Worm (Caenorhabditis elegans) whole organism, young adult: Measurements from ENCODE around the gene acl-12.

Source experiments
- B0035.1 ChIP-seq: sonication (generic microtip); optimal IDR thresholded peaks from 2 replicates; lab custom pipeline; 2016; ENCODE audit warnings: missing genetic modification characterization, mild to moderate bottlenecking, missing compliant biosample characterization, missing genotype, missing genetic modification reagents
- F10E7.11 ChIP-seq: sonication (generic microtip); optimal IDR thresholded peaks from 2 replicates; lab custom pipeline; 2017; ENCODE audit warnings: mild to moderate bottlenecking, missing genetic modification characterization, moderate library complexity, missing compliant biosample characterization
- F33H1.4 ChIP-seq: fragments of 200-800 bp; sonication (Bioruptor generic); IDR thresholded peaks from 2 replicates; pipeline ENCODE4 v1.3.6; 2022; ENCODE audit warnings: missing genetic modification reagents, missing genetic modification characterization, missing compliant biosample characterization
- F37B4.10 ChIP-seq: fragments of 200-800 bp; sonication (Bioruptor generic); IDR thresholded peaks from 2 replicates; pipeline ENCODE4 v1.3.6; 2022; ENCODE audit warnings: missing genetic modification characterization, missing compliant biosample characterization
- F49E8.2 ChIP-seq: sonication (generic microtip); optimal IDR thresholded peaks from 3 replicates; lab custom pipeline; 2017; ENCODE audit warnings: missing genetic modification characterization, mild to moderate bottlenecking, missing compliant biosample characterization, antibody characterized with exemption, moderate library complexity; ENCODE audit not compliant: insufficient read depth
- K12H6.12 ChIP-seq: fragments of 200-800 bp; sonication (Bioruptor generic); optimal IDR thresholded peaks from 2 replicates; lab custom pipeline; 2018; ENCODE audit warnings: mild to moderate bottlenecking, missing genetic modification characterization, missing compliant biosample characterization
- T07F8.4 ChIP-seq: sonication (generic microtip); optimal IDR thresholded peaks from 2 replicates; lab custom pipeline; 2016; ENCODE audit warnings: mild to moderate bottlenecking, missing genetic modification characterization, moderate library complexity, missing compliant biosample characterization
- Y56A3A.18 ChIP-seq: fragments of 200-800 bp; sonication (Bioruptor generic); IDR thresholded peaks from 2 replicates; pipeline ENCODE4 v1.3.6; 2022; ENCODE audit warnings: missing genetic modification reagents, missing genetic modification characterization, missing compliant biosample characterization
- atf-7 ChIP-seq: sonication (generic microtip); optimal IDR thresholded peaks from 2 replicates; lab custom pipeline; 2017; ENCODE audit warnings: mild to moderate bottlenecking, missing genetic modification characterization, missing compliant biosample characterization
- athp-1 ChIP-seq: sonication (generic microtip); optimal IDR thresholded peaks from 2 replicates; lab custom pipeline; 2017; ENCODE audit warnings: mild to moderate bottlenecking, missing genetic modification characterization, missing compliant biosample characterization
- cebp-1 ChIP-seq, 2 experiments: fragments of 200-800 bp in 1 of 2; sonication (Bioruptor generic) in 1 of 2; sonication (generic microtip) in 1 of 2; IDR thresholded peaks in 1 of 2; optimal IDR thresholded peaks in 1 of 2; 2 replicates each; pipeline versions ENCODE4 v1.3.6 to Lab custom; 2017 to 2022; ENCODE audit warnings: missing compliant biosample characterization in 2 of 2, missing genetic modification characterization in 2 of 2, mild to moderate bottlenecking in 1 of 2, missing genetic modification reagents in 1 of 2, moderate library complexity in 1 of 2
- ceh-27 ChIP-seq: fragments of 200-800 bp; sonication (Bioruptor generic); optimal IDR thresholded peaks from 2 replicates; lab custom pipeline; 2018; ENCODE audit warnings: mild to moderate bottlenecking, missing genetic modification characterization, moderate library complexity, missing compliant biosample characterization
- ceh-91 ChIP-seq: fragments of 200-800 bp; sonication (Bioruptor generic); IDR thresholded peaks from 2 replicates; pipeline ENCODE4 v1.3.6; 2022; ENCODE audit warnings: missing genetic modification reagents, missing genetic modification characterization, missing compliant biosample characterization
- chd-7 ChIP-seq: sonication (generic microtip); optimal IDR thresholded peaks from 2 replicates; lab custom pipeline; 2016; ENCODE audit warnings: mild to moderate bottlenecking, missing genetic modification characterization, moderate library complexity, missing compliant biosample characterization
- dpff-1 ChIP-seq: sonication (generic microtip); optimal IDR thresholded peaks from 2 replicates; lab custom pipeline; 2017; ENCODE audit warnings: mild to moderate bottlenecking, missing genetic modification characterization, missing compliant biosample characterization
- egl-44 ChIP-seq: fragments of 200-800 bp; sonication (Bioruptor generic); IDR thresholded peaks from 2 replicates; pipeline ENCODE4 v1.3.6; 2022; ENCODE audit warnings: missing genetic modification reagents, missing genetic modification characterization, missing compliant biosample characterization
- ets-4 ChIP-seq: fragments of 200-800 bp; sonication (Bioruptor generic); optimal IDR thresholded peaks from 2 replicates; lab custom pipeline; 2018; ENCODE audit warnings: mild to moderate bottlenecking, missing genetic modification characterization, missing compliant biosample characterization
- him-1 ChIP-seq: sonication (generic microtip); optimal IDR thresholded peaks from 2 replicates; lab custom pipeline; 2016; ENCODE audit warnings: missing genotype, missing genetic modification reagents, missing genetic modification characterization, missing compliant biosample characterization
- hlh-26 ChIP-seq: fragments of 200-800 bp; sonication (Bioruptor generic); conservative IDR thresholded peaks from 2 replicates; pipeline ENCODE4 v1.3.6; 2022; ENCODE audit warnings: missing genetic modification reagents, missing genetic modification characterization, missing compliant biosample characterization
- hmg-1.2 ChIP-seq: fragments of 200-800 bp; sonication (Bioruptor generic); IDR thresholded peaks from 2 replicates; pipeline ENCODE4 v1.3.6; 2022; ENCODE audit warnings: missing genetic modification reagents, missing genetic modification characterization, missing compliant biosample characterization
- hmg-20 ChIP-seq: fragments of 200-800 bp; sonication (Bioruptor generic); IDR thresholded peaks from 2 replicates; pipeline ENCODE4 v1.3.6; 2022; ENCODE audit warnings: missing genetic modification reagents, missing genetic modification characterization, missing compliant biosample characterization
- let-607 ChIP-seq, 2 experiments: fragments of 200-800 bp in 1 of 2; sonication (Bioruptor generic) in 1 of 2; sonication (generic microtip) in 1 of 2; optimal IDR thresholded peaks; 2 replicates each; lab custom pipeline; 2016 to 2018; ENCODE audit warnings: mild to moderate bottlenecking in 2 of 2, missing compliant biosample characterization in 2 of 2, missing genetic modification characterization in 2 of 2, moderate library complexity in 2 of 2, missing genotype in 1 of 2
- lin-40 ChIP-seq: sonication (generic microtip); optimal IDR thresholded peaks from 2 replicates; lab custom pipeline; 2016; ENCODE audit warnings: missing genetic modification characterization, mild to moderate bottlenecking, missing compliant biosample characterization, missing genotype, missing genetic modification reagents
- lsy-27 ChIP-seq: sonication (generic microtip); optimal IDR thresholded peaks from 2 replicates; lab custom pipeline; 2017; ENCODE audit warnings: missing genetic modification characterization, mild to moderate bottlenecking, missing compliant biosample characterization, antibody characterized with exemption, missing genotype, borderline replicate concordance; ENCODE audit not compliant: insufficient read depth
- madf-3 ChIP-seq: fragments of 200-800 bp; sonication (Bioruptor generic); IDR thresholded peaks from 2 replicates; pipeline ENCODE4 v1.3.6; 2022; ENCODE audit warnings: missing genetic modification reagents, missing genetic modification characterization, missing compliant biosample characterization
- nfya-1 ChIP-seq: sonication (generic microtip); optimal IDR thresholded peaks from 2 replicates; lab custom pipeline; 2017; ENCODE audit warnings: antibody characterized with exemption, missing compliant biosample characterization, missing genetic modification characterization, borderline replicate concordance; ENCODE audit not compliant: insufficient read depth
- nhr-120 ChIP-seq: fragments of 200-800 bp; sonication (Bioruptor generic); IDR thresholded peaks from 2 replicates; pipeline ENCODE4 v1.3.6; 2022; ENCODE audit warnings: missing genetic modification characterization, missing compliant biosample characterization
- nhr-179 ChIP-seq: sonication (generic microtip); optimal IDR thresholded peaks from 2 replicates; lab custom pipeline; 2016; ENCODE audit warnings: mild to moderate bottlenecking, missing genetic modification characterization, missing compliant biosample characterization
- nhr-27 ChIP-seq: fragments of 200-800 bp; sonication (Bioruptor generic); optimal IDR thresholded peaks from 2 replicates; lab custom pipeline; 2018; ENCODE audit warnings: mild to moderate bottlenecking, missing genetic modification characterization, moderate library complexity, missing compliant biosample characterization
- nhr-80 ChIP-seq: sonication (generic microtip); optimal IDR thresholded peaks from 2 replicates; lab custom pipeline; 2016; ENCODE audit warnings: missing genetic modification characterization, missing compliant biosample characterization
- pbrm-1 ChIP-seq: fragments of 200-800 bp; sonication (Bioruptor generic); IDR thresholded peaks from 2 replicates; pipeline ENCODE4 v1.3.6; 2022; ENCODE audit warnings: missing genetic modification reagents, missing genetic modification characterization, missing compliant biosample characterization
- rec-8 ChIP-seq, 2 experiments: sonication (generic microtip); optimal IDR thresholded peaks; 2 replicates each; lab custom pipeline; 2016; ENCODE audit warnings: mild to moderate bottlenecking in 2 of 2, missing genetic modification characterization in 2 of 2, missing genetic modification reagents in 2 of 2, missing genotype in 2 of 2, missing biosample characterization in 1 of 2, missing compliant biosample characterization in 1 of 2, moderate library complexity in 1 of 2
- snpc-1.3 ChIP-seq: sonication (generic microtip); optimal IDR thresholded peaks from 2 replicates; lab custom pipeline; 2017; ENCODE audit warnings: missing genetic modification characterization, mild to moderate bottlenecking, missing compliant biosample characterization, antibody characterized with exemption, moderate library complexity, missing genotype, missing genetic modification reagents; ENCODE audit not compliant: insufficient read depth
- snpc-3.4 ChIP-seq: sonication (generic microtip); optimal IDR thresholded peaks from 2 replicates; lab custom pipeline; 2017; ENCODE audit warnings: missing genetic modification characterization, mild to moderate bottlenecking, missing compliant biosample characterization, antibody characterized with exemption, moderate library complexity, missing genotype, missing genetic modification reagents
- zfh-2 ChIP-seq: fragments of 200-800 bp; sonication (Bioruptor generic); conservative IDR thresholded peaks from 2 replicates; pipeline ENCODE4 v1.3.6; 2022; ENCODE audit warnings: missing genetic modification reagents, missing genetic modification characterization, missing compliant biosample characterization
- ztf-22 ChIP-seq: fragments of 200-800 bp; sonication (Bioruptor generic); optimal IDR thresholded peaks from 2 replicates; lab custom pipeline; 2018; ENCODE audit warnings: mild to moderate bottlenecking, missing genetic modification characterization, moderate library complexity, missing compliant biosample characterization
- ztf-26 ChIP-seq: sonication (generic microtip); optimal IDR thresholded peaks from 2 replicates; lab custom pipeline; 2017; ENCODE audit warnings: missing genetic modification characterization, missing compliant biosample characterization

The acl-12 gene

DNA sequence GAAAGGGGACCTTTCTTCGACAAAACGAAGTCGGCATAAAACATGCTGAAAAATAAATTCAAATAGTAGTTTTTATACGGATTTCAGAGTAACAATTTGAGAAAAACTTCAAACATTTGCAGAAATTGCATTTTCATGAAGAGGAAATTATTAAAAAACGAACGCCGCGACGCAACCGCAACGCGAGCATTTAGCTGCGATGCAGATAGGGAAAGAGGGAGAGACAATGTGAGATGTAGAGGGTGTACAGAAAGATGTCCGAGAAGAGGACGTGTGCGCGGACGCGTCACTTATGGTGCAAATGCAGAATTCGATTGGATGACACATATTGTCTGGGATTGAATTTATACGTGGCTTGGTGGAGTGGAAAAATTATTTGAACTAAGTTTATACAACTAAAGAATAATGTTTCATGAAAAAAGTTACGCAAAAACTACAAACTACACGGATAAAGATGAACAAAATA, 32.6 kb upstream of the acl-12 start, which contains the start of gene coh-1:
Gene coh-1, minus strand, starts transcription at position 51 of the 466 bp plus-strand sequence.
- TF ChIP-seq chd-7 (no peak), ztf-22 (no peak), B0035.1 (tag; lab: Kevin White, UChicago) (no peak), snpc-1.3 (tag; lab: Kevin White, UChicago) (no peak), nhr-27 (tag; lab: Kevin White, UChicago) (no peak), T07F8.4 (tag; lab: Kevin White, UChicago) (no peak), ztf-26 (tag; lab: Kevin White, UChicago) (no peak), lin-40 (peak; percentile 30), rec-8 (tag; optimal IDR thresholded peaks at IDR 0.05; lab: Kevin White, UChicago) (no peak), let-607 (tag; optimal IDR thresholded peaks at IDR 0.05; lab: Kevin White, UChicago) (peak in 1 of 2 experiments; percentile 26), cebp-1 (GFP tag; IDR thresholded peaks at IDR 0.05; lab: Robert Waterston, UW) (no peak), cebp-1 (tag; optimal IDR thresholded peaks at IDR 0.05; lab: Kevin White, UChicago) (peak; percentile 48), hmg-20 (GFP tag; lab: Robert Waterston, UW) (no peak), hmg-1.2 (peak; percentile 76; the same call in 1 of the 2 replicates), K12H6.12 (tag; lab: Kevin White, UChicago) (peak; percentile 7), F33H1.4 (GFP tag; lab: Robert Waterston, UW) (no peak), ceh-27 (GFP tag; lab: Kevin White, UChicago) (peak; percentile 50), athp-1 (no peak), ets-4 (GFP tag; lab: Kevin White, UChicago) (no peak), madf-3 (GFP tag; lab: Robert Waterston, UW) (0 out of 2 replicates have a peak, but pooled peaks have one; percentile 66)

DNA sequence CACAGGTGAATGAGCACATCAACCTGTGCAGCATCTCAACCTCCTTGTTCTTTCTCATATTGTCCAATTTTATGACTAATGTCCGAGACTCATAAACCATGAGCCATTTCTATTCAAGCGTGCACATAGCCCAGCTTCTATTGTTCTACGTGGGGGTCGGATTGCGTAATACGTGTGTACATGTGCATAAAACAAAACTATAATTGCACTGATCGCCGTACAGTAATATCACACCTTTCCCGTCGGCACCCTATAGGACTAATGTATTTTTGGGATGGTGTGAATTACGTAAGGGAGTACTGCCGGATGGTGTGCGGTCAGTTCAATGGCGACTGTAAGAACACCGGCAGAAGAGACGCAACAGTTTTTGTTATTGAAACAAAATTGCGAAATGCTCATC, 27.5 kb upstream of the acl-12 start:
- no peak for TF ChIP-seq lsy-27 (tag; lab: Kevin White, UChicago)
- TF ChIP-seq atf-7 (tag; lab: Kevin White, UChicago) = no peak
- TF ChIP-seq zfh-2 (GFP tag; lab: Robert Waterston, UW) = no peak
- no peak for TF ChIP-seq him-1 (tag; lab: Kevin White, UChicago)
- TF ChIP-seq ceh-91 = no peak
- TF ChIP-seq snpc-3.4 (tag; lab: Kevin White, UChicago) = no peak
- no peak for TF ChIP-seq hmg-20 (GFP tag; lab: Robert Waterston, UW)
- TF ChIP-seq nhr-80 = no peak
- TF ChIP-seq pbrm-1 (GFP tag; lab: Robert Waterston, UW) = no peak
- TF ChIP-seq egl-44 (GFP tag; lab: Robert Waterston, UW) = no peak
- no peak for TF ChIP-seq nhr-179 (tag; lab: Kevin White, UChicago)
- no peak for TF ChIP-seq hlh-26 (GFP tag; lab: Robert Waterston, UW)
- no peak for TF ChIP-seq cebp-1 (GFP tag; IDR thresholded peaks at IDR 0.05; lab: Robert Waterston, UW)
- TF ChIP-seq cebp-1 (tag; optimal IDR thresholded peaks at IDR 0.05; lab: Kevin White, UChicago) = no peak
- no peak for TF ChIP-seq nhr-120 (GFP tag; lab: Robert Waterston, UW)
- TF ChIP-seq hmg-1.2 = no peak
- TF ChIP-seq madf-3 (GFP tag; lab: Robert Waterston, UW) = no peak

DNA sequence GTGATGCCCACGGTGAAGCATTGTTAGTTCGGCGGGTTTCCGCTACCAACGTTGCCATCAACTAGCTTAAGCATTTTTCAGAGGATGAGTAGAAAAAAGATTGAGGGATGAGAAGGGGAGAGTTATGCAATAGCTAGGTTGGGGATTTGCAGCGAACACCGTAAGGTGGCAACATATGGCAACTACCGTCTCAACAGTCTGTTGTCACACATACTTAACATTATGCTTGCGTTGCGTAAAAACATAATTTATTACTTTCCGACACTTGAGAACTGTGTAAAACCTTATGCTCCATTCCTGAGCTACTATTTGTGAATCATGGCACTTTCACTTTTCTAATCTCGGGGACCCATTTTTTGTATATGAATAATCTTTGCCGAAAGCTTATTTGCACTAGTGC, 24.3 kb upstream of the acl-12 start:
- TF ChIP-seq F49E8.2 (tag; lab: Kevin White, UChicago) (no peak), dpff-1 (tag; lab: Kevin White, UChicago) (no peak), F37B4.10 (no peak), Y56A3A.18 (GFP tag; lab: Robert Waterston, UW) (no peak), F10E7.11 (tag; lab: Kevin White, UChicago) (no peak), ceh-91 (no peak), snpc-1.3 (tag; lab: Kevin White, UChicago) (no peak), nfya-1 (no peak), K12H6.12 (tag; lab: Kevin White, UChicago) (no peak), F33H1.4 (GFP tag; lab: Robert Waterston, UW) (no peak)
